Fruit fly (Drosophila melanogaster) whole organism: Measurements from ENCODE around the gene Art8.

ENCODE experiments used
- EcR ChIP-seq, 2 experiments: fragments of >200 bp; optimal IDR thresholded peaks; 2 replicates each; lab custom pipeline; 2017; ENCODE audit warnings: missing biosample characterization in 2 of 2, missing genetic modification characterization in 2 of 2, missing genetic modification reagents in 2 of 2
- pan ChIP-seq: fragments of >200 bp; optimal IDR thresholded peaks from 2 replicates; lab custom pipeline; 2017
- psq ChIP-seq: fragments of >200 bp; optimal IDR thresholded peaks from 2 replicates; lab custom pipeline; 2017

DNA sequence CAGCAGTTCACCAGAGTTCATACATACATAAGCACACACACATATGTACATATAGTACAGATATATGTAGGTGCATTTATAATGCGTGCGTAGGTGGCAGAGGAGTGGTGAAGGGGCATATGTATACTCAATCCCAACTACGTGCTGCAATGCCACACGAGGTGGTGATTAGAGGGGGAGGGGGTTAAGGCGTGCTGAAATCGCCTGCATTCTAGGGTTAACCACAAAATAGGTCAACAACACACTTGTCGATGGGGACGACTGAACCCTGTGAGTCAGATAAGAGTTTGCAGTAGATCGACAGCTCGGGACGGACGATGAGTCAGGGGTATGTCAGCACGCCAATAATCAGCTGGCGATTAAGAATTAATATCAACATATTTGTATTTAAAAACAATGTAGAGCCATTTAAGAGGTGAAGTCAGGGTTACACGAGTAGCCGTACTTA lies 34.6 kb upstream of the Art8 start:
- TF ChIP-seq EcR (GFP tag; optimal IDR thresholded peaks at IDR 0.05; lab: Kevin White, UChicago) (peak; percentile 5 to 49), pan (lab: Kevin White, UChicago) (no peak), psq (lab: Kevin White, UChicago) (no peak)
